Worm (Caenorhabditis elegans): ENCODE results near the gene cit-1.2.

Gene cit-1.2

DNA sequence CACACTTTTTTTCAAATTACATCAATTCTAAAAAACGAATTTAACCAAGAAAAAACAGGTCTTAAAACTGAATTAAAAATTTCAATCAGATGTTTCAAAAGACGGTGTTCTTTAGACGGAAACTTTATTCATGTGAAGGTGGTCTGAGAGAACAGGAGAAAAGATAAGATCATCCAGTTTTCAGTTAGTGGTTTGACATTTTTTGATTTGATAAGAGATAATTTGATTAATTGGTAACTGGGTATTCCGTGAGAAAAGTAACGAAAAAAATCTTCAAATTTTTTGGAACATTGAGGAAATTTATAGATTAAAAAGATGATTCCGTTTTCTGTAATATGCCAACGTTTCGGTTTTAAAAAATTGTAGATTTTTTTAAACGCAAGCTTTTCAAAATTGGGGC, 25.9 kb downstream of the cit-1.2 start:
- TF ChIP-seq akir-1 (GFP tag; optimal IDR thresholded peaks at IDR 0.05) (no peak), ets-4 (GFP tag; optimal IDR thresholded peaks at IDR 0.05) (no peak), bed-2 (GFP tag; IDR thresholded peaks at IDR 0.05) (no peak), hlh-26 (GFP tag; conservative IDR thresholded peaks at IDR 0.05) (no peak), ztf-22 (GFP tag; optimal IDR thresholded peaks at IDR 0.05) (no peak), unc-130 (GFP tag; optimal IDR thresholded peaks at IDR 0.05) (no peak), lin-35 (GFP tag; optimal IDR thresholded peaks at IDR 0.05) (no peak), ceh-27 (GFP tag; optimal IDR thresholded peaks at IDR 0.05) (no peak), pbrm-1 (GFP tag; IDR thresholded peaks at IDR 0.05) (no peak), nhr-90 (tag; optimal IDR thresholded peaks at IDR 0.05) (no peak), mcd-1 (GFP tag; IDR thresholded peaks at IDR 0.05) (no peak), ceh-58 (GFP tag; IDR thresholded peaks at IDR 0.05) (no peak), let-607 (tag; optimal IDR thresholded peaks at IDR 0.05) (no peak), Y79H2A.3 (GFP tag; conservative IDR thresholded peaks at IDR 0.05) (no peak), D2030.7 (GFP tag; IDR thresholded peaks at IDR 0.05) (no peak), C06A6.2 (GFP tag; conservative IDR thresholded peaks at IDR 0.05) (no peak)

DNA sequence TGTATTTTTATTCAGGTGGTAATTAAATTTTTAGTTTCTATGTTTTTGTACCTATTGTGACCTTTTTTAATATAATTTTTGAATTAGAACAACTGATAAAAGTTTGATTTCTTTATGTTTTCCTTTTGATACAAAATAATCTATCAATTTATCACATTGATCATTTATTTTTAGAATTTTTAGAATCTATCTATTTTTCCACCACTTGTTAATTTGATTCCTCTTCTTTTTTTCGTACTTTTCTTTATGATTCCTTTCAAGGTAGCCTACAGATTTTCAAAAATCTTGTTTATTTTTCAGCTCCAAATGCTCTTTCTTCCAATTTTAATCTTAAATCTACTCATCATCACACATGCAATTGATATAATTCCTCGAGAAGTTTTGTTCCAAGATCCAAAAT, 27.4 kb downstream of the cit-1.2 start, which contains the start of gene dpf-6:
Gene dpf-6, plus strand, starts transcription at position 301 of the 400 bp plus-strand sequence.
- TF ChIP-seq ceh-27 (GFP tag; optimal IDR thresholded peaks at IDR 0.05) (no peak), mel-28 (tag; optimal IDR thresholded peaks at IDR 0.05; ENCODE audit: borderline replicate concordance) (no peak), F10E7.11 (tag; optimal IDR thresholded peaks at IDR 0.05) (no peak), snpc-1.1 (tag; optimal IDR thresholded peaks at IDR 0.05; ENCODE audit: insufficient read depth) (no peak), aptf-3 (GFP tag; IDR thresholded peaks at IDR 0.05) (no peak), lsy-27 (tag; optimal IDR thresholded peaks at IDR 0.05; ENCODE audit: borderline replicate concordance, insufficient read depth) (no peak), athp-1 (tag; optimal IDR thresholded peaks at IDR 0.05) (no peak), sea-2 (GFP tag; IDR thresholded peaks at IDR 0.05) (no peak), hmg-20 (GFP tag; IDR thresholded peaks at IDR 0.05) (no peak)

DNA sequence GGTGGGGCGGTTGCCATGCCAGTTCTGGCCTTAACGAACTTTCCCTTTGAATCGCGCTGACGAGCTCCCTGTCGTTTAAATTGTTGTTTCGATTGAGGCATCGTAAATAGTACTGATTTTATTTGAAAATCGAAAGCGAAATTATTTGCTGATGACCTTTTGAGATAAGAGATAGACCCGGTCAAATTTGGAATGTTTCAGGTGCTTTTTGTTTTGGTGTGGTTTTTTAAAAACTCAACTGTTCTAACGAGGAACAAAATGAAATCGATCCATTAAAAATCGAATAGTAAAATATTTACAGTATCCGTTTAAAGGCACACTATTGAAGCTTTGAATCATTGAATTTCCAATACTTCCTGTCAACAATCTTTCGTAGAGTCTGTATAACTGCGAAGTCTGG, 32.2 kb downstream of the cit-1.2 start, which contains the start of gene K12H4.6:
Gene K12H4.6, minus strand, starts transcription at position 101 of the 400 bp plus-strand sequence.
- no peak for TF ChIP-seq gei-17 (GFP tag; optimal IDR thresholded peaks at IDR 0.05)
- TF ChIP-seq K11D2.4 (GFP tag; IDR thresholded peaks at IDR 0.05), result no peak
- TF ChIP-seq hlh-26 (GFP tag; conservative IDR thresholded peaks at IDR 0.05), result no peak
- TF ChIP-seq mxl-1 (tag; optimal IDR thresholded peaks at IDR 0.05), result no peak
- TF ChIP-seq madf-6 (GFP tag; IDR thresholded peaks at IDR 0.05), result no peak
- TF ChIP-seq nhr-27 (tag; optimal IDR thresholded peaks at IDR 0.05), result no peak
- TF ChIP-seq snpc-1.3 (tag; optimal IDR thresholded peaks at IDR 0.05; ENCODE audit: insufficient read depth), result no peak
- no peak for TF ChIP-seq aptf-3 (GFP tag; IDR thresholded peaks at IDR 0.05)
- no peak for TF ChIP-seq ets-4 (GFP tag; optimal IDR thresholded peaks at IDR 0.05)
- TF ChIP-seq madf-8 (GFP tag; conservative IDR thresholded peaks at IDR 0.05), result no peak
- no peak for TF ChIP-seq die-1 (tag; optimal IDR thresholded peaks at IDR 0.05)
- TF ChIP-seq D2030.7 (GFP tag; IDR thresholded peaks at IDR 0.05), result no peak
- no peak for TF ChIP-seq lir-1 (GFP tag; conservative IDR thresholded peaks at IDR 0.05)
- no peak for TF ChIP-seq ztf-18 (tag; optimal IDR thresholded peaks at IDR 0.05)
- TF ChIP-seq ekl-4 (GFP tag; IDR thresholded peaks at IDR 0.05), result no peak
- no peak for TF ChIP-seq bed-1 (GFP tag; IDR thresholded peaks at IDR 0.05)
- TF ChIP-seq egl-18 (GFP tag; IDR thresholded peaks at IDR 0.05), result no peak
- no peak for TF ChIP-seq ceh-27 (GFP tag; optimal IDR thresholded peaks at IDR 0.05)
- TF ChIP-seq xnd-1 (tag; optimal IDR thresholded peaks at IDR 0.05), result no peak

Measured in whole organism, young adult.